Worm (Caenorhabditis elegans): ENCODE measurements around the gene srg-17.

srg-17 gene

DNA sequence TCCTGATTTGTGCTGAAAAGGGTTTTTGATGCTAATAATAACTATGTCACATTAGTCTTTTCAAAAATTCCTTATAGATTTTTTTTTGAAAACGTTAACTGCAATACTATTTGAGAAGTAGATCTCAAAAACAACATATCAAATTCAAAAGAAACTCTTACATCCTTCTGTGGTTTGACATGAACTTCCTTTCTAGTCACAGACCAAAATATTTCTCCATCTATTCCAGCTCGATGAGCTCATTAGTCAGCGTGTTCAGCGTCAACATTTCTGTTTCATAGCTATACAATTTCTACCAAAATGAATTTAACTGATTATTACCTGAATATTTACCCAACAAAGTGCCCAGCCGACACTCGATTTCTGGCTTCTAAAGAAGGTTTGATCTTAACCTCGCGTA lies 35.1 kb downstream of the srg-17 start, which contains the start of gene srh-67:
srh-67 (plus strand) TSS at position 301 of the 400 bp plus-strand sequence.
- no peak for TF ChIP-seq unc-39 (tag; optimal IDR thresholded peaks at IDR 0.05)
- no peak for TF ChIP-seq nhr-237 (tag; optimal IDR thresholded peaks at IDR 0.05)
- TF ChIP-seq aly-2 (tag; optimal IDR thresholded peaks at IDR 0.05) = no peak
- no peak for TF ChIP-seq zag-1 (tag; optimal IDR thresholded peaks at IDR 0.05)
- TF ChIP-seq nhr-12 (tag; optimal IDR thresholded peaks at IDR 0.05) = no peak
- TF ChIP-seq ama-1 (optimal IDR thresholded peaks at IDR 0.05) = no peak
- TF ChIP-seq nhr-11 (tag; optimal IDR thresholded peaks at IDR 0.05) = no peak
- no peak for TF ChIP-seq elt-3 (tag; optimal IDR thresholded peaks at IDR 0.05)
- TF ChIP-seq skn-1 (tag; optimal IDR thresholded peaks at IDR 0.05) = no peak
- TF ChIP-seq lin-13 (GFP tag; optimal IDR thresholded peaks at IDR 0.05) = no peak
- no peak for TF ChIP-seq mab-5 (tag; optimal IDR thresholded peaks at IDR 0.05)

DNA sequence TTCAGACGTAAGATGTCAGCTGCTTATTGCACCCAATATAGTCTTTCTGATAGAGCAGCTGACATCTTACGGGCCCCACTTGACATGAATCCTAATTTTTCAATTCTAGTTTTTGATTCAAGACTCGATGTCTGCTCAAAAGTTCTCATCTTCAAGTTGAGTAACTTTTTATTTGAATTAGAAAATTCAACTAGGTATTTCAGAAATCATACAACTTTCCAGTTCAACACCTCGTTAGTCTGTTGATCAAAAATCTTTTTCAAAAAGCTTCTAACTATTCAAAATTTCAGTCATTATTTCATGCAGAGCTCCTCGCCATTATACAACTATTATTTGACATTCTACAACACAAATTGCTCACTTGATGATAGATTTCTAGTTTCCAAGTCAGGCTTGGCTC lies 38.4 kb downstream of the srg-17 start, which contains the start of gene srh-73:
srh-73 (plus strand) TSS at position 301 of the 400 bp plus-strand sequence.
- TF ChIP-seq peb-1 (tag; optimal IDR thresholded peaks at IDR 0.05) (no peak), mdl-1 (tag; optimal IDR thresholded peaks at IDR 0.05) (no peak), nhr-12 (tag; optimal IDR thresholded peaks at IDR 0.05) (no peak), sma-3 (GFP tag; optimal IDR thresholded peaks at IDR 0.05) (no peak), dmd-4 (tag; optimal IDR thresholded peaks at IDR 0.05) (no peak), ceh-82 (tag; optimal IDR thresholded peaks at IDR 0.05) (no peak), ceh-16 (tag; optimal IDR thresholded peaks at IDR 0.05) (no peak), elt-3 (tag; optimal IDR thresholded peaks at IDR 0.05) (no peak), nhr-11 (tag; optimal IDR thresholded peaks at IDR 0.05) (no peak), lsy-2 (tag; optimal IDR thresholded peaks at IDR 0.05) (no peak), blmp-1 (tag; optimal IDR thresholded peaks at IDR 0.05; ENCODE audit: insufficient read depth) (no peak), mbf-1 (tag; optimal IDR thresholded peaks at IDR 0.05) (no peak), unc-39 (tag; optimal IDR thresholded peaks at IDR 0.05) (no peak), elt-1 (tag; optimal IDR thresholded peaks at IDR 0.05) (no peak), ztf-11 (tag; optimal IDR thresholded peaks at IDR 0.05) (no peak), nhr-10 (tag; optimal IDR thresholded peaks at IDR 0.05) (no peak), snpc-4 (tag; optimal IDR thresholded peaks at IDR 0.05) (no peak)

DNA sequence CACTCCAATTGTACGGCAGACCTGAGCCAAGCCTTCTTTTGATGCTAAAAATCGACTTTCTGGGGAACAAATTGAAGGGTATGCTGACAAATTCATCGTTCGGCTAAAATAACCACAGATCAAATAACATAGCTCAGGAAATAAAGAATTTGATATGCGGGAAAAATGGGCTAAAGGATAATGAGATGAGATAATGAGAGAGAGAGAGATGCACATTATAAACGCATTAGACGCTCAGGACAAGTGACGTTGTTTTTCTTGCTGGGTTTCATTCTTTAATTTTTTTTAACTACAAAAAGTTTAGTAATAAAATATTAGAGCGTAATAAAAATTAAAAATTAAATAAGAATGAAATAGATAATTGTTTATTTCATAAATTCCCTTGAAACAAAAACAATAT lies 41.1 kb downstream of the srg-17 start, which contains the start of gene srh-69:
srh-69 (minus strand) TSS at position 101 of the 400 bp plus-strand sequence.
- TF ChIP-seq snpc-4 (tag; optimal IDR thresholded peaks at IDR 0.05) = no peak
- no peak for TF ChIP-seq peb-1 (tag; optimal IDR thresholded peaks at IDR 0.05)
- TF ChIP-seq alr-1 (tag; optimal IDR thresholded peaks at IDR 0.05) = no peak
- TF ChIP-seq nhr-129 (tag; optimal IDR thresholded peaks at IDR 0.05) = no peak
- no peak for TF ChIP-seq nhr-6 (tag; optimal IDR thresholded peaks at IDR 0.05)
- TF ChIP-seq nhr-77 (tag; optimal IDR thresholded peaks at IDR 0.05) = no peak
- TF ChIP-seq nhr-23 (tag; optimal IDR thresholded peaks at IDR 0.05) = no peak
- no peak for TF ChIP-seq mdl-1 (tag; optimal IDR thresholded peaks at IDR 0.05)
- no peak for TF ChIP-seq ZK546.5 (tag; optimal IDR thresholded peaks at IDR 0.05)
- no peak for TF ChIP-seq blmp-1 (tag; optimal IDR thresholded peaks at IDR 0.05; ENCODE audit: insufficient read depth)

DNA sequence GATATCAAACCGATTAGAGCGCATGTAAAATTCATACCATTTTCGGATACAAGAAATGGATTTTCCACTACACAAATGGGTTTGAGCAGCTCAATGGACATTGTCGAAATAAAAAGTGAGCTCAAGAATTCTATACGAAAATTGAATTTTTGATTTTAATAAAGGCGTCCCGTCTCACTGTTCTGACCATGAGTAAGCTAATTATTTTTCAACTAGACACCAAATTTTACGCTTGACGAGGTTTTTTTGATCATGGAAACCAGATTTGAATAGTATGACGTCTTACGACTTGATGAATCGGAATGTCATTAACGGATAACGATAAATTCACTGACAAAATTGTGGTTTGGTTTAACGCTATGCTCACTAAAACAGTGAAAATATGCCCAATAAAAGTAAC lies 42.8 kb downstream of the srg-17 start, which contains the start of gene srh-61:
srh-61 (minus strand) TSS at position 101 of the 400 bp plus-strand sequence.
- TF ChIP-seq ceh-16 (tag; optimal IDR thresholded peaks at IDR 0.05) (no peak), nhr-12 (tag; optimal IDR thresholded peaks at IDR 0.05) (no peak), F13H6.1 (tag; optimal IDR thresholded peaks at IDR 0.05) (no peak), nhr-11 (tag; optimal IDR thresholded peaks at IDR 0.05) (no peak), mbf-1 (tag; optimal IDR thresholded peaks at IDR 0.05) (no peak), crh-2 (tag; optimal IDR thresholded peaks at IDR 0.05) (no peak), ZK546.5 (tag; optimal IDR thresholded peaks at IDR 0.05) (no peak), nhr-77 (tag; optimal IDR thresholded peaks at IDR 0.05) (no peak), lin-13 (GFP tag; optimal IDR thresholded peaks at IDR 0.05) (no peak), mdl-1 (tag; optimal IDR thresholded peaks at IDR 0.05) (no peak), zag-1 (tag; optimal IDR thresholded peaks at IDR 0.05) (no peak), ztf-11 (tag; optimal IDR thresholded peaks at IDR 0.05) (no peak), unc-39 (tag; optimal IDR thresholded peaks at IDR 0.05) (no peak), sma-3 (GFP tag; optimal IDR thresholded peaks at IDR 0.05) (no peak), skn-1 (tag; optimal IDR thresholded peaks at IDR 0.05) (no peak), nhr-237 (tag; optimal IDR thresholded peaks at IDR 0.05) (no peak), snpc-4 (tag; optimal IDR thresholded peaks at IDR 0.05) (no peak), sma-9 (GFP tag; optimal IDR thresholded peaks at IDR 0.05) (no peak), sma-9 (tag; optimal IDR thresholded peaks at IDR 0.05) (no peak)

DNA sequence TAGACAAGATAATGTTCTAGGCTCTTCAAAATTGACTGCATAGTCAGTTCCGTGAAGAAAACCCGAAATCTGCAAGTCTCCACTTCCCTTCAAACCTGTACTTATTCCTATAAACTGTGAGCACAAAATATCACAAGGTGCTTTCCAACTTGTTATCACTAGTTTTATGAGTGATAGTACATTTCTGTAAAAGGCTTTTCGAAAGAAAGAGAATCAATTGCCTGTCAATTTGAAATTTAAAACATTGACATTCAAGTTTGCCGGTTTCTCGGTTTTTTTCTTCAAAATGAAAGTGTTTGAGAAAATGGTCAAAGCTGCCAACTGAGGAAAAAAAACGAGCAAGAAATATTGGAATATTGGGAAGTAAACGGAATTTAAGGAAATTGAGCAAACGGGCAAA lies 44.5 kb downstream of the srg-17 start:
- TF ChIP-seq lin-13 (GFP tag; optimal IDR thresholded peaks at IDR 0.05) = no peak
- TF ChIP-seq nhr-11 (tag; optimal IDR thresholded peaks at IDR 0.05) = no peak
- TF ChIP-seq ztf-11 (tag; optimal IDR thresholded peaks at IDR 0.05) = no peak
- TF ChIP-seq nhr-21 (tag; optimal IDR thresholded peaks at IDR 0.05) = no peak
- TF ChIP-seq unc-62 (GFP tag; optimal IDR thresholded peaks at IDR 0.05) = no peak
- no peak for TF ChIP-seq lin-11 (tag; optimal IDR thresholded peaks at IDR 0.05)
- TF ChIP-seq mab-5 (tag; optimal IDR thresholded peaks at IDR 0.05) = no peak
- no peak for TF ChIP-seq mdl-1 (tag; optimal IDR thresholded peaks at IDR 0.05)
- no peak for TF ChIP-seq alr-1 (tag; optimal IDR thresholded peaks at IDR 0.05)
- no peak for TF ChIP-seq ceh-16 (tag; optimal IDR thresholded peaks at IDR 0.05)
- TF ChIP-seq ztf-4 (tag; optimal IDR thresholded peaks at IDR 0.05) = no peak
- no peak for TF ChIP-seq egl-27 (tag; optimal IDR thresholded peaks at IDR 0.05)
- TF ChIP-seq nhr-10 (tag; optimal IDR thresholded peaks at IDR 0.05) = no peak
- no peak for TF ChIP-seq zag-1 (tag; optimal IDR thresholded peaks at IDR 0.05)

All from whole organism, L2 larva.